Worm (Caenorhabditis elegans): ENCODE data around the gene C08B6.8.

Gene C08B6.8

DNA sequence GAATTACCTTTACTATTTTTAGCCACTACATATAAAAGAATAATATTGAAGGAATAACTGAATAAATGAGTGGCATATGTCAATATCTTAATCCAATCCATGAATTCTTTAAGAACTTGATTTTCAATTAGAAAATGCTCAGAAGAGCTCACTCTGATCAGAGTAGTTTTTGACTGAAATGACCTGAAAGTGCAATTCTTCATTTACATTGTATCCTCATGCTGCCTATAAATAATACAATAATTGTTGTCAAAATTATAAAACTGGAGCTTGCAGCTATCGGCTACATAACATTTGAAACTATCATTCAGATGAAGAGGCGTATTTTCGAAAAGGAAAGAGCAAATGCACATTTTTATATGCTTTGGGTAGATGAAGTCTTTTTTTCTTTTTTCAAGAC, 11.8 kb upstream of the C08B6.8 start, which contains the start of gene srxa-19:
Gene srxa-19 (minus strand): TSS at position 101 of the 400 bp plus-strand sequence.
- no peak for TF ChIP-seq tbx-2 (tag; optimal IDR thresholded peaks at IDR 0.05)
- TF ChIP-seq elt-3 (tag; optimal IDR thresholded peaks at IDR 0.05), result no peak
- no peak for TF ChIP-seq skn-1 (tag; optimal IDR thresholded peaks at IDR 0.05)
- no peak for TF ChIP-seq egl-27 (tag; optimal IDR thresholded peaks at IDR 0.05)
- no peak for TF ChIP-seq ztf-4 (tag; optimal IDR thresholded peaks at IDR 0.05)
- TF ChIP-seq aly-2 (tag; optimal IDR thresholded peaks at IDR 0.05), result no peak
- no peak for TF ChIP-seq eor-1 (tag; optimal IDR thresholded peaks at IDR 0.05)
- no peak for TF ChIP-seq pha-4 (tag; optimal IDR thresholded peaks at IDR 0.05)
- no peak for TF ChIP-seq nfya-1 (tag; optimal IDR thresholded peaks at IDR 0.05; ENCODE audit: insufficient read depth)
- no peak for TF ChIP-seq ceh-16 (tag; optimal IDR thresholded peaks at IDR 0.05)
- TF ChIP-seq mdl-1 (tag; optimal IDR thresholded peaks at IDR 0.05), result no peak
- TF ChIP-seq nhr-28 (tag; optimal IDR thresholded peaks at IDR 0.05), result no peak
- TF ChIP-seq lin-15B (tag; optimal IDR thresholded peaks at IDR 0.05), result no peak
- no peak for TF ChIP-seq lin-39 (tag; optimal IDR thresholded peaks at IDR 0.05)
- no peak for TF ChIP-seq ceh-82 (tag; optimal IDR thresholded peaks at IDR 0.05)
- no peak for TF ChIP-seq jun-1 (tag; optimal IDR thresholded peaks at IDR 0.05)
- TF ChIP-seq elt-1 (tag; optimal IDR thresholded peaks at IDR 0.05), result no peak

DNA sequence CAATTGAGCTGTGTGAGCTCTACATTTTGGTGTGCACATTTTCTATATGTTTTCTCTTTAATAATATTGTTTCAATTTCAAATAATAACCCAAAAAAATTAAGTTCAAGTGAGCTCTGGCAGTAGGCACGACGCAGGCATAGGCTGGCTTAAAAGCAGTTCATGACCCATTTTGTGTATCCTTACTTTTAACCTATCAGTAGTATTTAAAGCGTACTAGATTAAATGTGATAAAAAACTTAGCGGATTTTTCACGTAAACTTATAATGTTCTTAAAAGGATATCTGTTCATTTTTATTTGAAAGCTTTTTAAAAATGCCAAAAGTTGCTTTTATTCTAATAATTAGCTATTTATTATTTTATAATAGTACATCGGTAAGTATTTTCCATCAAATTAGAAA, 11.1 kb upstream of the C08B6.8 start, which contains the start of gene C08B6.6:
Gene C08B6.6 (plus strand): TSS at position 301 of the 400 bp plus-strand sequence.
- no peak for TF ChIP-seq hmg-11 (tag; optimal IDR thresholded peaks at IDR 0.05)
- no peak for TF ChIP-seq nhr-76 (tag; optimal IDR thresholded peaks at IDR 0.05)
- TF ChIP-seq lin-39 (tag; optimal IDR thresholded peaks at IDR 0.05), result no peak
- TF ChIP-seq aly-2 (tag; optimal IDR thresholded peaks at IDR 0.05), result no peak
- no peak for TF ChIP-seq fkh-2 (tag; optimal IDR thresholded peaks at IDR 0.05)
- no peak for TF ChIP-seq ZK546.5 (tag; optimal IDR thresholded peaks at IDR 0.05)
- TF ChIP-seq pqm-1 (tag; optimal IDR thresholded peaks at IDR 0.05), result no peak
- TF ChIP-seq mdl-1 (tag; optimal IDR thresholded peaks at IDR 0.05), result no peak
- no peak for TF ChIP-seq ceh-82 (tag; optimal IDR thresholded peaks at IDR 0.05)
- no peak for TF ChIP-seq nhr-11 (tag; optimal IDR thresholded peaks at IDR 0.05)
- TF ChIP-seq unc-39 (tag; optimal IDR thresholded peaks at IDR 0.05), result no peak

DNA sequence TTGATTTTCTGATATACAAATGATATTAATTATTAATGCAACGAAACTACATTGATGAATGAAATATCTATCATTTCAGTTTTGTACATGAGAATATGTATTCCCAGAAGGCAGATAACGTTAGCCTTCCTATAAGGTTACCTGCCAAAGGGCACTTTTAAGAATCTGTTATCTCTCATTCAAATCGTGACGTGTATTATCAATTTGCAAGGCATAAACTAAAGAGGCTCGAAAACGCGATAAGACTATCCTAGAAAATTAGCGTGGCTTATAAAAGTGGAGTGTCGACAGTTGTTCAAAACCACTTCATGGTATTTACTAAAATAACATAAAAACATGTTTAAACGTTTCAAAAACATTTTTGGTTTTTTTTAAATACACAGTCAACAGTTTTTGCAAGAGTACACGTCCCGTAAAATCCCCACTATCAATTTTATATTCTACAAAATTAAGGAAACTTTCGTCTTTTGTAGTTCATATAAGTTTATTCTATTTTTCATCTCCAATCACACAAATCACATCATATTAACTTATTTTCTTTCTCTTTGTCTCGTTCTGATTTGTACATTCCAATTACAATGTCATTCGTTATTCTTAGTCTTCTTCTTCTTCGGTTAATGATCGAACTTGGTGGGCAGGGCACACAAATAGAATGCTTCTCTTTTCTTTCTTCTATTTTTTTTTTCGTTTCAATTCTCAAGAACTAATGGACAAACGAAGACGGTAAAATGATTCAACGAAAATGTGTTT, 9.5 kb upstream of the C08B6.8 start, which contains the start of gene C08B6.10:
Gene C08B6.10 (plus strand): TSS at position 700 of the 750 bp plus-strand sequence.
- no peak for TF ChIP-seq elt-3 (tag; optimal IDR thresholded peaks at IDR 0.05)
- peak; percentile 68 for TF ChIP-seq elt-2 (tag; optimal IDR thresholded peaks at IDR 0.05)
- no peak for TF ChIP-seq skn-1 (tag; optimal IDR thresholded peaks at IDR 0.05)
- no peak for TF ChIP-seq aly-2 (tag; optimal IDR thresholded peaks at IDR 0.05)
- TF ChIP-seq fkh-10 (GFP tag; optimal IDR thresholded peaks at IDR 0.05), result no peak
- TF ChIP-seq egl-27 (tag; optimal IDR thresholded peaks at IDR 0.05), result no peak
- TF ChIP-seq ama-1 (optimal IDR thresholded peaks at IDR 0.05), result no peak

DNA sequence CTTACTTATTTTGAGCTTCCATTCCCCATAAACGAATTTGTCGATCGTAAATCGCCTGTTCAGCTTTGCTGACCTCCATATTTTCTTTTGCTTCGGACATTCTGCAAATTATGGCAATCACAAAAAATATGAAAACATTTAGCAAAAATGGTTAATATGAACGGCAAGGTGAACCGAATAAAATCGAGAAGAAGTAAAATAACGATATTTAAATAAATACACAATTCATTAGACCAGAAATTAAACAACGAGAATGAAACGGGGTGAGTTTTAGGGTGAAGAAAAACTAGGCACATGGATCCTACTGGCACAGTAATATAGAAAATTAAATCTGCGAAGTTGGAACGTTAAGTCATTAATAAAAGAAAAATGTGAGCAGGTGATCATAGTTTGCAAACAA, 4.2 kb upstream of the C08B6.8 start, which contains the start of gene aos-1:
Gene aos-1 (minus strand): TSS at position 101 of the 400 bp plus-strand sequence.
- no peak for TF ChIP-seq elt-2 (tag; optimal IDR thresholded peaks at IDR 0.05)
- no peak for TF ChIP-seq unc-39 (tag; optimal IDR thresholded peaks at IDR 0.05)
- TF ChIP-seq ceh-9 (tag; optimal IDR thresholded peaks at IDR 0.05), result no peak
- TF ChIP-seq nhr-67 (tag; optimal IDR thresholded peaks at IDR 0.05), result no peak
- TF ChIP-seq R02D3.7 (tag; optimal IDR thresholded peaks at IDR 0.05), result no peak
- TF ChIP-seq snpc-4 (tag; optimal IDR thresholded peaks at IDR 0.05), result no peak
- no peak for TF ChIP-seq jun-1 (tag; optimal IDR thresholded peaks at IDR 0.05)
- TF ChIP-seq mml-1 (tag; optimal IDR thresholded peaks at IDR 0.05), result no peak
- no peak for TF ChIP-seq hmg-11 (tag; optimal IDR thresholded peaks at IDR 0.05)

DNA sequence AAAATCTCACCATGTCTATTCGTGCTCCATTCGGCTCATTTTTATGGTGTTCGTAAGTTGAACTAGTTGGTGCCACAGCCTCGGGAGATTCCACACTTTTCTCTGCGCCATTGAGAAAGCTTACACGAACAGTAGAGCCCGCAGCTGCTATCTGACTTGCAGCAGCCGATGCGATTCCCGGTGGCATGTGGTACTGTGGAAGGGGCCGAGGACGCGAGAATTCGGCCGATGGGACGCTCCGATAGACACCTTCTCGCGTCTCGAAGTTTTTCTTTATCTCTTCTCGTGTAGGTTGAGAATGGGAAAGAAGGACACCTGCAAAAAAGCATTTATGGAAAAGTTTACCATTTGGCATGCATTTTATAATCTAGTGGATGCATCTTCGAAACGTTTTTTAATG, 1.2 kb upstream of the C08B6.8 start:
- TF ChIP-seq unc-62 (GFP tag; optimal IDR thresholded peaks at IDR 0.05) (no peak), nhr-23 (tag; optimal IDR thresholded peaks at IDR 0.05) (peak; percentile 23)

All from whole organism, L3 larva.